Worm (Caenorhabditis elegans) whole organism, L4 larva: ENCODE measurements around the gene ubc-17.

Source experiments
- F10B5.3 ChIP-seq: sonication (generic microtip); optimal IDR thresholded peaks from 2 replicates; lab custom pipeline; 2016; ENCODE audit warnings: mild to moderate bottlenecking, missing genetic modification characterization, missing compliant biosample characterization
- F26F4.8 ChIP-seq: fragments of 200-800 bp; sonication (Bioruptor generic); conservative IDR thresholded peaks from 2 replicates; pipeline ENCODE4 v1.3.6; 2022; ENCODE audit warnings: missing genetic modification characterization, missing compliant biosample characterization
- F49E8.2 ChIP-seq: sonication (generic microtip); optimal IDR thresholded peaks from 2 replicates; lab custom pipeline; 2016; ENCODE audit warnings: missing compliant biosample characterization, mild to moderate bottlenecking, missing genetic modification characterization, borderline replicate concordance
- R02D3.7 ChIP-seq: fragments of 150-350 bp; sonication (generic microtip); optimal IDR thresholded peaks from 3 replicates; lab custom pipeline; 2014; ENCODE audit warnings: missing biosample characterization, missing genetic modification characterization
- Y105C5A.15 ChIP-seq: fragments of 200-800 bp; sonication (Bioruptor generic); IDR thresholded peaks from 2 replicates; pipeline ENCODE4 v1.3.6; 2022; ENCODE audit warnings: missing genetic modification characterization, missing compliant biosample characterization
- Y48G9A.11 ChIP-seq: fragments of 200-800 bp; sonication (Bioruptor generic); IDR thresholded peaks from 2 replicates; pipeline ENCODE4 v1.3.6; 2022; ENCODE audit warnings: missing genetic modification reagents, missing genetic modification characterization, missing compliant biosample characterization
- Y5F2A.4 ChIP-seq: fragments of 200-800 bp; sonication (Bioruptor generic); optimal IDR thresholded peaks from 2 replicates; lab custom pipeline; 2018; ENCODE audit warnings: mild to moderate bottlenecking, missing genetic modification characterization, missing compliant biosample characterization
- ZK337.2 ChIP-seq: fragments of 200-800 bp; sonication (Bioruptor generic); IDR thresholded peaks from 2 replicates; pipeline ENCODE4 v1.3.6; 2022; ENCODE audit warnings: missing genetic modification reagents, missing genetic modification characterization, missing compliant biosample characterization
- aha-1 ChIP-seq: fragments of 150-350 bp; peaks from one replicate; lab custom pipeline; 2014; ENCODE audit warnings: missing biosample characterization, missing genetic modification characterization
- attf-4 ChIP-seq: sonication (generic microtip); optimal IDR thresholded peaks from 3 replicates; lab custom pipeline; 2017; ENCODE audit warnings: missing biosample characterization, missing genetic modification characterization
- ceh-20 ChIP-seq: fragments of 200-800 bp; sonication (Bioruptor generic); IDR thresholded peaks from 2 replicates; pipeline ENCODE4 v1.3.6; 2022; ENCODE audit warnings: missing genetic modification reagents, missing genetic modification characterization, missing compliant biosample characterization
- ceh-28 ChIP-seq: fragments of 150-350 bp; optimal IDR thresholded peaks from 2 replicates; lab custom pipeline; 2014; ENCODE audit warnings: missing biosample characterization, missing genetic modification reagents, missing genetic modification characterization
- ceh-82 ChIP-seq: sonication (generic microtip); optimal IDR thresholded peaks from 2 replicates; lab custom pipeline; 2017; ENCODE audit warnings: missing biosample characterization, missing genetic modification characterization
- cey-2 ChIP-seq: sonication (generic microtip); optimal IDR thresholded peaks from 3 replicates; lab custom pipeline; 2017; ENCODE audit warnings: missing genetic modification characterization, mild to moderate bottlenecking, missing compliant biosample characterization, antibody characterized with exemption, borderline replicate concordance; ENCODE audit not compliant: insufficient read depth
- daf-12 ChIP-seq: fragments of 150-350 bp; optimal IDR thresholded peaks from 2 replicates; lab custom pipeline; 2014; ENCODE audit warnings: missing biosample characterization, missing genetic modification reagents, missing genetic modification characterization
- daf-16 ChIP-seq, 3 experiments: sonication (generic microtip); optimal IDR thresholded peaks; 2 replicates each; lab custom pipeline; 2016 to 2017; ENCODE audit warnings: missing genetic modification characterization in 3 of 3, missing genetic modification reagents in 3 of 3, mild to moderate bottlenecking in 2 of 3, missing compliant biosample characterization in 2 of 3, missing biosample characterization in 1 of 3, moderate library complexity in 1 of 3
- dpl-1 ChIP-seq: fragments of 150-350 bp; optimal IDR thresholded peaks from 2 replicates; lab custom pipeline; 2014; ENCODE audit warnings: missing biosample characterization, missing genetic modification reagents, missing genetic modification characterization
- duxl-1 ChIP-seq: sonication (generic microtip); optimal IDR thresholded peaks from 2 replicates; lab custom pipeline; 2016; ENCODE audit warnings: mild to moderate bottlenecking, missing genetic modification characterization, moderate library complexity, missing compliant biosample characterization; ENCODE audit not compliant: poor library complexity
- egl-27 ChIP-seq: sonication (generic microtip); optimal IDR thresholded peaks from 3 replicates; lab custom pipeline; 2017; ENCODE audit warnings: missing biosample characterization, missing genetic modification reagents, missing genetic modification characterization
- hif-1 ChIP-seq, 2 experiments: sonication (generic microtip); optimal IDR thresholded peaks; 2 replicates each; lab custom pipeline; 2016 to 2017; ENCODE audit warnings: missing compliant biosample characterization in 2 of 2, missing genetic modification characterization in 2 of 2, missing genetic modification reagents in 2 of 2, missing genotype in 2 of 2, mild to moderate bottlenecking in 1 of 2
- hlh-30 ChIP-seq: sonication (generic microtip); optimal IDR thresholded peaks from 2 replicates; lab custom pipeline; 2017; ENCODE audit warnings: antibody characterized with exemption, mild to moderate bottlenecking, missing genetic modification characterization, missing compliant biosample characterization; ENCODE audit not compliant: insufficient read depth
- lin-1 ChIP-seq: fragments of 200-800 bp; sonication (Bioruptor generic); IDR thresholded peaks from 2 replicates; pipeline ENCODE4 v1.3.6; 2022; ENCODE audit warnings: missing genetic modification reagents, missing genetic modification characterization, missing compliant biosample characterization
- lin-29 ChIP-seq: fragments of 200-800 bp; sonication (Bioruptor generic); IDR thresholded peaks from 2 replicates; pipeline ENCODE4 v1.3.6; 2022; ENCODE audit warnings: missing genetic modification reagents, missing genetic modification characterization, missing compliant biosample characterization
- lin-39 ChIP-seq: fragments of 150-350 bp; optimal IDR thresholded peaks from 2 replicates; lab custom pipeline; 2014; ENCODE audit warnings: missing biosample characterization, missing genetic modification reagents, missing genetic modification characterization
- madf-5 ChIP-seq, 2 experiments: fragments of 200-800 bp; sonication (Bioruptor generic); IDR thresholded peaks; 2 replicates each; pipeline ENCODE4 v1.3.6; 2022; ENCODE audit warnings: missing compliant biosample characterization in 2 of 2, missing genetic modification characterization in 2 of 2
- madf-9 ChIP-seq: fragments of 200-800 bp; sonication (Bioruptor generic); conservative IDR thresholded peaks from 2 replicates; pipeline ENCODE4 v1.3.6; 2022; ENCODE audit warnings: missing genetic modification reagents, missing genetic modification characterization, missing compliant biosample characterization
- mdt-29 ChIP-seq: fragments of 200-800 bp; sonication (Bioruptor generic); IDR thresholded peaks from 2 replicates; pipeline ENCODE4 v1.3.6; 2022; ENCODE audit warnings: missing genetic modification reagents, missing genetic modification characterization, missing compliant biosample characterization
- mes-2 ChIP-seq: sonication (generic microtip); optimal IDR thresholded peaks from 2 replicates; lab custom pipeline; 2016; ENCODE audit warnings: missing genotype, mild to moderate bottlenecking, missing genetic modification characterization, missing compliant biosample characterization; ENCODE audit not compliant: poor library complexity, severe bottlenecking
- mxl-2 ChIP-seq: fragments of 200-800 bp; sonication (Bioruptor generic); conservative IDR thresholded peaks from 2 replicates; pipeline ENCODE4 v1.3.6; 2022; ENCODE audit warnings: missing genetic modification reagents, missing genetic modification characterization, missing compliant biosample characterization
- mxl-3 ChIP-seq: fragments of 200-800 bp; sonication (Bioruptor generic); optimal IDR thresholded peaks from 2 replicates; lab custom pipeline; 2018; ENCODE audit warnings: mild to moderate bottlenecking, missing genetic modification characterization, missing compliant biosample characterization
- nhr-102 ChIP-seq: sonication (generic microtip); optimal IDR thresholded peaks from 2 replicates; lab custom pipeline; 2016; ENCODE audit warnings: mild to moderate bottlenecking, missing genetic modification characterization, moderate library complexity, missing compliant biosample characterization
- nhr-28 ChIP-seq: fragments of 150-350 bp; optimal IDR thresholded peaks from 2 replicates; lab custom pipeline; 2014; ENCODE audit warnings: missing biosample characterization, missing genetic modification characterization
- nhr-48 ChIP-seq: sonication (generic microtip); optimal IDR thresholded peaks from 2 replicates; lab custom pipeline; 2016; ENCODE audit warnings: mild to moderate bottlenecking, missing genetic modification characterization, missing compliant biosample characterization
- nhr-77 ChIP-seq: fragments of 150-350 bp; optimal IDR thresholded peaks from 2 replicates; lab custom pipeline; 2014; ENCODE audit warnings: missing biosample characterization, missing genetic modification characterization
- pha-4 ChIP-seq, 2 experiments: fragments of 150-350 bp in 1 of 2; fragments of 200-800 bp in 1 of 2; sonication (Bioruptor generic) in 1 of 2; IDR thresholded peaks in 1 of 2; optimal IDR thresholded peaks in 1 of 2; 2 replicates each; pipeline versions ENCODE4 v1.3.6 to Lab custom; 2014 to 2022; ENCODE audit warnings: missing genetic modification characterization in 2 of 2, missing genetic modification reagents in 2 of 2, missing biosample characterization in 1 of 2, missing compliant biosample characterization in 1 of 2
- set-16 ChIP-seq: fragments of 200-800 bp; sonication (Bioruptor generic); IDR thresholded peaks from 2 replicates; pipeline ENCODE4 v1.3.6; 2022; ENCODE audit warnings: missing genetic modification reagents, missing genetic modification characterization, missing compliant biosample characterization
- snpc-1.2 ChIP-seq: fragments of 200-800 bp; sonication (Bioruptor generic); IDR thresholded peaks from 2 replicates; pipeline ENCODE4 v1.3.6; 2022; ENCODE audit warnings: missing genetic modification reagents, missing genetic modification characterization, missing compliant biosample characterization
- snpc-4 ChIP-seq: fragments of 150-350 bp; optimal IDR thresholded peaks from 2 replicates; lab custom pipeline; 2014; ENCODE audit warnings: missing biosample characterization, missing genetic modification characterization
- tag-97 ChIP-seq: fragments of 200-800 bp; sonication (Bioruptor generic); IDR thresholded peaks from 2 replicates; pipeline ENCODE4 v1.3.6; 2022; ENCODE audit warnings: missing genetic modification characterization, missing compliant biosample characterization
- tra-1 ChIP-seq: fragments of 200-800 bp; sonication (Bioruptor generic); IDR thresholded peaks from 2 replicates; pipeline ENCODE4 v1.3.6; 2022; ENCODE audit warnings: missing genetic modification reagents, missing genetic modification characterization, missing compliant biosample characterization
- unc-130 ChIP-seq: sonication (generic microtip); optimal IDR thresholded peaks from 2 replicates; lab custom pipeline; 2016; ENCODE audit warnings: missing genetic modification reagents, missing genetic modification characterization, missing compliant biosample characterization
- unc-39 ChIP-seq: sonication (generic microtip); optimal IDR thresholded peaks from 2 replicates; lab custom pipeline; 2017; ENCODE audit warnings: missing biosample characterization, missing genetic modification characterization
- zip-11 ChIP-seq: fragments of 200-800 bp; sonication (Bioruptor generic); IDR thresholded peaks from 2 replicates; pipeline ENCODE4 v1.3.6; 2022; ENCODE audit warnings: missing genetic modification characterization, missing compliant biosample characterization
- ztf-7 ChIP-seq: fragments of 150-350 bp; optimal IDR thresholded peaks from 2 replicates; lab custom pipeline; 2014; ENCODE audit warnings: missing biosample characterization, missing genetic modification characterization

The ubc-17 gene

DNA sequence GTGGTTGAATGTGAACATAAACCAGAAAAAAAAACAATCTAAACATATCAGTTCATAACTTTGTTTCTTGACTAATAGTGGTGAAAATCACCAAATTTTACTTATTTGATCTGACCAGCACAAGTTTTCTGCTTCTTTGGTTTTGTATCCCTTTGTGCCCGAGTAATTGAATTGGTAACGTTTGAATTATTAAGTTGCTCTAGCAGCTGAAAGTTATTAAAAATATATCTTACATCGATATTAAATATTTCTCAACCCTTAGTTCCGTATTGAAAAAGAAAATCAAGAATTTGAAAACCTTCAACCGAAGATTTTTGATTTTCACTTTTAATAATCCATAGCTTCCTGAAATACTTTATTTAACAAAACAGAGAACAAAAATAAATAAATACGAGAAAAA, 15.6 kb downstream of the ubc-17 start (continued):
- TF ChIP-seq R02D3.7 (tag; lab: Kevin White, UChicago): no peak

DNA sequence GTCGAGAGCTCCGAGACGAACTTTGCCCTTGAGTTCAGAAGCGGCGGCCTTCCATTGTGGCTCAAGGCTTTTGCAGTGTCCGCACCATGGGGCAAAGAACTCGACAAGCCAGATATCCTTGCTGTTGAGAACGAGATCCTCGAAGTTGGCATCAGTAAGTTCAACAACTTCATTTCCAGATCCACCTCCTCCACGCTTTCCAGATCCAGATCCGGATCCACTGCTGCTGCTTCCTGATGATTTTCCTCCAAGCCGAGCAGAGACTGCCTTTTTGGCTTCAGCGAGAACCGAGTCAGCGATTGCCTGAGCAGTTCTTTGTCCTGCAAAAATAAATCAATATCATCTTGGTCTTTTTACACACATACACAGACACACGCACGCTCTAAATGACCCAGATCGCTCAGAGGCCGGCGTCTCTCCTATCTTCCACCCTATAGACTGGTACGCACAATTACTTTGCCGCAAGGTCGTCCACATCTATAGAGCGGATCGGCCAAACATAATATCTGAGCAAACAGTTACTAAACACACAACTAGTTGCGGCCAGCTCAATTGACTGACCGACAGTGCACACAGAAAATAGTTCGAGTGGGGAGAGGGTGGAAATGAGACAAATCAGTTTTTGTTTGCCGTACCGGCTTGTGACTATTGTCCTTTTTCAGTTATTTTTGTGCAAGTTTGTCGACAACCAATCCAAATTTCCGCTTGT, 17.0 kb downstream of the ubc-17 start:
- TF ChIP-seq set-16 (GFP tag; lab: Robert Waterston, UW) (peak; percentile 55; the same call in 1 of the 2 replicates), unc-130 (GFP tag; lab: Kevin White, UChicago) (no peak), aha-1 (peak; percentile 13), Y48G9A.11 (no peak), daf-12 (no peak), unc-39 (no peak), mes-2 (tag; lab: Kevin White, UChicago) (peak; percentile 0)

ce11 chrX:7068400-7068799, 18.0 kb downstream of the ubc-17 start, which contains the start of gene pdi-6:
Gene pdi-6 (minus strand): TSS chrX:7068563.
- TF ChIP-seq ceh-82 (tag; lab: Kevin White, UChicago) (no peak), Y5F2A.4 (GFP tag; lab: Kevin White, UChicago) (no peak), Y48G9A.11 (no peak), lin-39 (tag; lab: Kevin White, UChicago) (no peak), nhr-28 (peak; percentile 95), ZK337.2 (GFP tag; lab: Robert Waterston, UW) (0 out of 2 replicates have a peak, but pooled peaks have one; percentile 59), madf-5 (GFP tag; IDR thresholded peaks at IDR 0.05; lab: Robert Waterston, UW) (no peak), nhr-102 (tag; lab: Kevin White, UChicago) (no peak), dpl-1 (peak; percentile 82), egl-27 (tag; lab: Kevin White, UChicago) (no peak), hlh-30 (tag; lab: Kevin White, UChicago) (peak; percentile 90), attf-4 (no peak), daf-16 (GFP tag; optimal IDR thresholded peaks at IDR 0.05; lab: Kevin White, UChicago) (peak in 1 of 2 experiments; percentile 5), daf-16 (tag; optimal IDR thresholded peaks at IDR 0.05; lab: Kevin White, UChicago) (peak; percentile 54), mdt-29 (GFP tag; lab: Robert Waterston, UW) (no peak), F10B5.3 (tag; lab: Kevin White, UChicago) (peak; percentile 64), set-16 (GFP tag; lab: Robert Waterston, UW) (no peak), ztf-7 (peak; percentile 13), cey-2 (tag; lab: Kevin White, UChicago) (no peak), hif-1 (tag; optimal IDR thresholded peaks at IDR 0.05; lab: Kevin White, UChicago) (peak; percentile 26 to 86), ceh-28 (no peak), zip-11 (GFP tag; lab: Robert Waterston, UW) (no peak), duxl-1 (peak; percentile 49), mxl-2 (GFP tag; lab: Robert Waterston, UW) (0 out of 2 replicates have a peak, but pooled peaks have one; percentile 39), snpc-4 (tag; lab: Kevin White, UChicago) (no peak), Y105C5A.15 (GFP tag; lab: Robert Waterston, UW) (no peak), lin-1 (GFP tag; lab: Robert Waterston, UW) (peak; percentile 46; the same call in 1 of the 2 replicates), mxl-3 (GFP tag; lab: Kevin White, UChicago) (peak; percentile 97), madf-9 (peak; percentile 85), lin-29 (GFP tag; lab: Robert Waterston, UW) (peak; percentile 67; the same call in 1 of the 2 replicates), F49E8.2 (tag; lab: Kevin White, UChicago) (no peak), snpc-1.2 (GFP tag; lab: Robert Waterston, UW) (no peak), ceh-20 (peak; percentile 83), pha-4 (GFP tag; IDR thresholded peaks at IDR 0.05; lab: Robert Waterston, UW) (no peak), pha-4 (tag; optimal IDR thresholded peaks at IDR 0.05; lab: Kevin White, UChicago) (no peak), F26F4.8 (GFP tag; lab: Robert Waterston, UW) (no peak), nhr-48 (tag; lab: Kevin White, UChicago) (peak; percentile 78), nhr-77 (tag; lab: Kevin White, UChicago) (peak; percentile 75), tag-97 (GFP tag; lab: Robert Waterston, UW) (no peak), tra-1 (GFP tag; lab: Robert Waterston, UW) (peak; percentile 81)
